Fruit fly (Drosophila melanogaster) whole organism, embryonic: ENCODE measurements around the gene fusl.

ENCODE experiments used
- B-H2 ChIP-seq: fragments of 200-800 bp; sonication (Bioruptor generic); optimal IDR thresholded peaks from 2 replicates; lab custom pipeline; 2018; ENCODE audit warnings: missing biosample characterization, mild to moderate bottlenecking, missing genetic modification characterization
- Bdp1 ChIP-seq: fragments of 200-800 bp; sonication (Bioruptor generic); optimal IDR thresholded peaks from 3 replicates; lab custom pipeline; 2016; ENCODE audit warnings: missing biosample characterization, missing genetic modification characterization
- Blimp-1 ChIP-seq: fragments of 200-800 bp; sonication (Bioruptor generic); optimal IDR thresholded peaks from 3 replicates; lab custom pipeline; 2018; ENCODE audit warnings: missing biosample characterization, missing genetic modification characterization, mild to moderate bottlenecking, moderate library complexity, missing genetic modification reagents
- C15 ChIP-seq: fragments of 200-800 bp; sonication (Bioruptor generic); IDR thresholded peaks from 3 replicates; pipeline ENCODE4 v1.3.6; 2022; ENCODE audit warnings: missing biosample characterization, missing genetic modification characterization
- CG11085 ChIP-seq: fragments of 200-800 bp; sonication (Bioruptor generic); IDR thresholded peaks from 2 replicates; pipeline ENCODE4 v1.3.6; 2022; ENCODE audit warnings: missing biosample characterization, missing genetic modification characterization
- CG13123 ChIP-seq: fragments of 200-800 bp; sonication (Bioruptor generic); optimal IDR thresholded peaks from 2 replicates; lab custom pipeline; 2016; ENCODE audit warnings: missing biosample characterization, missing genetic modification characterization
- CG15514 ChIP-seq: fragments of 200-800 bp; sonication (Bioruptor generic); optimal IDR thresholded peaks from 3 replicates; lab custom pipeline; 2017; ENCODE audit warnings: missing biosample characterization, missing genetic modification characterization, mild to moderate bottlenecking, moderate library complexity, missing genetic modification reagents
- CG17568 ChIP-seq: fragments of 200-800 bp; sonication (Bioruptor generic); optimal IDR thresholded peaks from 2 replicates; lab custom pipeline; 2018; ENCODE audit warnings: missing biosample characterization, mild to moderate bottlenecking, missing genetic modification characterization, moderate library complexity
- CG17912 ChIP-seq: fragments of 200-800 bp; sonication (Bioruptor generic); optimal IDR thresholded peaks from 2 replicates; lab custom pipeline; 2018; ENCODE audit warnings: missing biosample characterization, mild to moderate bottlenecking, missing genetic modification characterization
- CG1792 ChIP-seq: fragments of 200-800 bp; sonication (Bioruptor generic); optimal IDR thresholded peaks from 2 replicates; lab custom pipeline; 2016; ENCODE audit warnings: missing biosample characterization, missing genetic modification characterization
- CG2889 ChIP-seq: fragments of 200-800 bp; sonication (Bioruptor generic); IDR thresholded peaks from 3 replicates; pipeline ENCODE4 v1.3.6; 2022; ENCODE audit warnings: missing biosample characterization, missing genetic modification characterization
- CG30020 ChIP-seq: fragments of 200-800 bp; optimal IDR thresholded peaks from 2 replicates; lab custom pipeline; 2019; ENCODE audit warnings: missing biosample characterization, mild to moderate bottlenecking, missing genetic modification characterization, moderate library complexity
- CG30403 ChIP-seq: fragments of 200-800 bp; sonication (Bioruptor generic); optimal IDR thresholded peaks from 3 replicates; lab custom pipeline; 2016; ENCODE audit warnings: missing biosample characterization, missing genetic modification characterization
- CG32767 ChIP-seq: fragments of 200-800 bp; sonication (Bioruptor generic); IDR thresholded peaks from 2 replicates; pipeline ENCODE4 v1.3.6; 2022; ENCODE audit warnings: missing biosample characterization, missing genetic modification characterization
- CG34376 ChIP-seq: fragments of 200-800 bp; sonication (Bioruptor generic); optimal IDR thresholded peaks from 2 replicates; lab custom pipeline; 2018; ENCODE audit warnings: missing biosample characterization, mild to moderate bottlenecking, missing genetic modification characterization
- CG3847 ChIP-seq: fragments of 200-800 bp; sonication (Bioruptor generic); IDR thresholded peaks from 2 replicates; pipeline ENCODE4 v1.3.6; 2022; ENCODE audit warnings: missing biosample characterization, missing genetic modification characterization
- CG4282 ChIP-seq: fragments of 200-800 bp; sonication (Bioruptor generic); optimal IDR thresholded peaks from 2 replicates; lab custom pipeline; 2016; ENCODE audit warnings: missing biosample characterization, missing genetic modification characterization
- CG6854 ChIP-seq: fragments of 200-800 bp; sonication (Bioruptor generic); optimal IDR thresholded peaks from 3 replicates; lab custom pipeline; 2017; ENCODE audit warnings: missing biosample characterization, mild to moderate bottlenecking, missing genetic modification characterization
- CG9215 ChIP-seq: fragments of 200-800 bp; sonication (Bioruptor generic); IDR thresholded peaks from 2 replicates; pipeline ENCODE4 v1.3.6; 2022; ENCODE audit warnings: missing biosample characterization, missing genetic modification characterization
- CkIIα-i1 ChIP-seq: fragments of 200-800 bp; sonication (Bioruptor generic); IDR thresholded peaks from 2 replicates; pipeline ENCODE4 v1.3.6; 2022; ENCODE audit warnings: missing biosample characterization, missing genetic modification characterization
- E2f1 ChIP-seq: fragments of 200-800 bp; sonication (Bioruptor generic); IDR thresholded peaks from 2 replicates; pipeline ENCODE4 v1.3.6; 2022; ENCODE audit warnings: missing biosample characterization, missing genetic modification characterization
- Eip74EF ChIP-seq, 2 experiments: fragments of 200-800 bp in 1 of 2; fragments of >200 bp in 1 of 2; sonication (Bioruptor generic) in 1 of 2; optimal IDR thresholded peaks; 2 replicates each; lab custom pipeline; 2017 to 2019; ENCODE audit warnings: missing biosample characterization in 2 of 2, missing genetic modification characterization in 2 of 2, mild to moderate bottlenecking in 1 of 2, moderate library complexity in 1 of 2
- Ets65A ChIP-seq: fragments of 200-800 bp; sonication (Bioruptor generic); peaks from one replicate; lab custom pipeline; 2016; ENCODE audit warnings: missing biosample characterization, missing genetic modification characterization
- Fer3 ChIP-seq: fragments of 200-800 bp; sonication (Bioruptor generic); optimal IDR thresholded peaks from 2 replicates; lab custom pipeline; 2018; ENCODE audit warnings: missing biosample characterization, mild to moderate bottlenecking, missing genetic modification characterization, moderate library complexity
- Gsc ChIP-seq: fragments of 200-800 bp; sonication (Bioruptor generic); IDR thresholded peaks from 2 replicates; pipeline ENCODE4 v1.3.6; 2022; ENCODE audit warnings: missing biosample characterization, missing genetic modification characterization
- Hand ChIP-seq: fragments of 200-800 bp; sonication (Bioruptor generic); optimal IDR thresholded peaks from 2 replicates; lab custom pipeline; 2017; ENCODE audit warnings: mild to moderate bottlenecking, missing biosample characterization, missing genetic modification reagents, missing genetic modification characterization
- Optix ChIP-seq: fragments of 200-800 bp; sonication (Bioruptor generic); IDR thresholded peaks from 3 replicates; pipeline ENCODE4 v1.3.6; 2022; ENCODE audit warnings: missing biosample characterization, missing genetic modification characterization
- Sin3A ChIP-seq: fragments of >200 bp; optimal IDR thresholded peaks from 2 replicates; lab custom pipeline; 2018
- Six4 ChIP-seq: fragments of 200-800 bp; sonication (Bioruptor generic); optimal IDR thresholded peaks from 2 replicates; lab custom pipeline; 2016; ENCODE audit warnings: missing biosample characterization, missing genetic modification characterization
- Ssrp ChIP-seq: fragments of 200-800 bp; sonication (Bioruptor generic); optimal IDR thresholded peaks from 2 replicates; lab custom pipeline; 2018; ENCODE audit warnings: missing biosample characterization, mild to moderate bottlenecking, missing genetic modification characterization, moderate library complexity
- Usf ChIP-seq: fragments of 200-800 bp; sonication (Bioruptor generic); optimal IDR thresholded peaks from 2 replicates; lab custom pipeline; 2017; ENCODE audit warnings: missing genotype, missing biosample characterization, missing genetic modification characterization
- Xrp1 ChIP-seq: fragments of 200-800 bp; sonication (Bioruptor generic); IDR thresholded peaks from 2 replicates; pipeline ENCODE4 v1.3.6; 2022; ENCODE audit warnings: missing biosample characterization, missing genetic modification characterization
- ci ChIP-seq: fragments of 200-800 bp; sonication (Bioruptor generic); IDR thresholded peaks from 3 replicates; pipeline ENCODE4 v1.3.6; 2022; ENCODE audit warnings: missing biosample characterization, missing genetic modification characterization
- dmrt99B ChIP-seq: fragments of 200-800 bp; sonication (Bioruptor generic); optimal IDR thresholded peaks from 2 replicates; lab custom pipeline; 2018; ENCODE audit warnings: missing biosample characterization, mild to moderate bottlenecking, missing genetic modification characterization, moderate library complexity
- emc ChIP-seq: fragments of 200-800 bp; sonication (Bioruptor generic); optimal IDR thresholded peaks from 2 replicates; lab custom pipeline; 2016; ENCODE audit warnings: missing biosample characterization, missing genetic modification characterization
- en ChIP-seq: fragments of 200-800 bp; sonication (Bioruptor generic); optimal IDR thresholded peaks from 2 replicates; lab custom pipeline; 2016; ENCODE audit warnings: missing biosample characterization, missing genetic modification characterization
- fd96Cb ChIP-seq: fragments of 200-800 bp; sonication (Bioruptor generic); optimal IDR thresholded peaks from 2 replicates; lab custom pipeline; 2018; ENCODE audit warnings: missing biosample characterization, mild to moderate bottlenecking, missing genetic modification characterization, moderate library complexity
- gce ChIP-seq: fragments of 200-800 bp; sonication (Bioruptor generic); IDR thresholded peaks from 3 replicates; pipeline ENCODE4 v1.3.6; 2022; ENCODE audit warnings: missing biosample characterization, missing genetic modification characterization
- hth ChIP-seq: fragments of >200 bp; optimal IDR thresholded peaks from 2 replicates; lab custom pipeline; 2017; ENCODE audit warnings: inconsistent platforms
- jumu ChIP-seq: fragments of 200-800 bp; sonication (Bioruptor generic); optimal IDR thresholded peaks from 3 replicates; lab custom pipeline; 2016; ENCODE audit warnings: missing biosample characterization, missing genetic modification characterization
- mirr ChIP-seq: fragments of 200-800 bp; sonication (Bioruptor generic); optimal IDR thresholded peaks from 3 replicates; lab custom pipeline; 2018; ENCODE audit warnings: missing biosample characterization, mild to moderate bottlenecking, missing genetic modification characterization
- psq ChIP-seq: fragments of 200-800 bp; sonication (Bioruptor generic); optimal IDR thresholded peaks from 2 replicates; lab custom pipeline; 2017; ENCODE audit warnings: missing biosample characterization, missing genetic modification characterization
- sc ChIP-seq, 3 experiments: fragments of >200 bp in 2 of 3; fragments of 200-800 bp in 1 of 3; sonication (Bioruptor generic) in 1 of 3; optimal IDR thresholded peaks; 2 replicates in 2 of 3; 3 replicates in 1 of 3; lab custom pipeline; 2017; ENCODE audit warnings: mild to moderate bottlenecking in 1 of 3, missing biosample characterization in 1 of 3, missing genetic modification characterization in 1 of 3, missing genetic modification reagents in 1 of 3
- schlank ChIP-seq: fragments of 200-800 bp; sonication (Bioruptor generic); optimal IDR thresholded peaks from 2 replicates; lab custom pipeline; 2018; ENCODE audit warnings: missing biosample characterization, mild to moderate bottlenecking, missing genetic modification characterization
- sima ChIP-seq: fragments of 200-800 bp; sonication (Bioruptor generic); optimal IDR thresholded peaks from 2 replicates; lab custom pipeline; 2016; ENCODE audit warnings: missing biosample characterization, missing genetic modification characterization
- slou ChIP-seq: fragments of 200-800 bp; sonication (Bioruptor generic); optimal IDR thresholded peaks from 3 replicates; lab custom pipeline; 2016; ENCODE audit warnings: missing biosample characterization, missing genetic modification characterization
- trh ChIP-seq: fragments of 200-800 bp; sonication (Bioruptor generic); optimal IDR thresholded peaks from 2 replicates; lab custom pipeline; 2016; ENCODE audit warnings: missing biosample characterization, missing genetic modification characterization
- tx ChIP-seq: fragments of 200-800 bp; sonication (Bioruptor generic); optimal IDR thresholded peaks from 2 replicates; lab custom pipeline; 2016; ENCODE audit warnings: missing biosample characterization, missing genetic modification characterization
- zen2 ChIP-seq: fragments of 200-800 bp; sonication (Bioruptor generic); IDR thresholded peaks from 3 replicates; pipeline ENCODE4 v1.3.6; 2022; ENCODE audit warnings: missing biosample characterization, missing genetic modification characterization; ENCODE audit not compliant: partially characterized antibody
- zfh1 ChIP-seq: fragments of 200-800 bp; sonication (Bioruptor generic); IDR thresholded peaks from 3 replicates; pipeline ENCODE4 v1.3.6; 2022; ENCODE audit warnings: missing biosample characterization, missing genetic modification characterization

Gene fusl

dm6 chr2L:5298978-5299627, 38.8 kb downstream of the fusl start (continued):
- TF ChIP-seq CG15514 (GFP tag; lab: Kevin White, UChicago) (peak; percentile 40), Hand (GFP tag; lab: Kevin White, UChicago) (peak; percentile 81), trh (peak; percentile 18), Fer3 (tag; lab: Kevin White, UChicago) (peak; percentile 75), slou (GFP tag; lab: Kevin White, UChicago) (no peak), CG17568 (peak; percentile 82), schlank (tag; lab: Kevin White, UChicago) (peak; percentile 23), Sin3A (no peak), hth (lab: Kevin White, UChicago) (no peak), fd96Cb (tag; lab: Kevin White, UChicago) (peak; percentile 90), CG4282 (GFP tag; lab: Kevin White, UChicago) (no peak), Ets65A (peak; percentile 52), CG30020 (peak; percentile 62), ci (GFP tag; lab: Robert Waterston, UW) (peak; percentile 93), CG13123 (no peak), zfh1 (peak; percentile 77), CG9215 (GFP tag; lab: Robert Waterston, UW) (peak; percentile 20; the same call in 1 of the 2 replicates), CkIIα-i1 (GFP tag; lab: Robert Waterston, UW) (no peak), gce (GFP tag; lab: Robert Waterston, UW) (0 out of 3 replicates have a peak, but pooled peaks have one; percentile 32), mirr (GFP tag; lab: Kevin White, UChicago) (no peak), C15 (GFP tag; lab: Robert Waterston, UW) (no peak), CG2889 (GFP tag; lab: Robert Waterston, UW) (0 out of 3 replicates have a peak, but pooled peaks have one; percentile 32), CG32767 (GFP tag; lab: Robert Waterston, UW) (peak; percentile 83), CG3847 (GFP tag; lab: Robert Waterston, UW) (no peak), Six4 (GFP tag; lab: Kevin White, UChicago) (peak; percentile 75), Usf (peak; percentile 57), tx (GFP tag; lab: Kevin White, UChicago) (no peak), CG1792 (no peak), Bdp1 (GFP tag; lab: Kevin White, UChicago) (peak; percentile 45), Blimp-1 (GFP tag; lab: Kevin White, UChicago) (peak; percentile 89), CG17912 (GFP tag; lab: Kevin White, UChicago) (no peak), Eip74EF (GFP tag; optimal IDR thresholded peaks at IDR 0.05; lab: Kevin White, UChicago) (peak in 1 of 2 experiments; percentile 85), CG6854 (GFP tag; lab: Kevin White, UChicago) (peak; percentile 67), CG30403 (GFP tag; lab: Kevin White, UChicago) (peak; percentile 86), Xrp1 (GFP tag; lab: Robert Waterston, UW) (peak; percentile 85), zen2 (no peak), CG11085 (no peak), jumu (GFP tag; lab: Kevin White, UChicago) (peak; percentile 43), psq (GFP tag; lab: Kevin White, UChicago) (peak; percentile 55), en (peak; percentile 39), E2f1 (peak; percentile 62; the same call in 1 of the 2 replicates), Gsc (GFP tag; lab: Robert Waterston, UW) (peak; percentile 20; the same call in 1 of the 2 replicates), emc (GFP tag; lab: Kevin White, UChicago) (no peak), Ssrp (tag; lab: Kevin White, UChicago) (peak; percentile 85), CG34376 (GFP tag; lab: Kevin White, UChicago) (no peak), B-H2 (GFP tag; lab: Kevin White, UChicago) (no peak), sima (no peak), Optix (GFP tag; lab: Robert Waterston, UW) (peak; percentile 68; the same call in 2 of the 3 replicates), dmrt99B (tag; lab: Kevin White, UChicago) (peak; percentile 94), sc (optimal IDR thresholded peaks at IDR 0.05; lab: Kevin White, UChicago) (no peak), sc (GFP tag; optimal IDR thresholded peaks at IDR 0.05; lab: Kevin White, UChicago) (peak; percentile 91)
